Worm (Caenorhabditis elegans): ENCODE data around the gene C16A11.7.

DNA sequence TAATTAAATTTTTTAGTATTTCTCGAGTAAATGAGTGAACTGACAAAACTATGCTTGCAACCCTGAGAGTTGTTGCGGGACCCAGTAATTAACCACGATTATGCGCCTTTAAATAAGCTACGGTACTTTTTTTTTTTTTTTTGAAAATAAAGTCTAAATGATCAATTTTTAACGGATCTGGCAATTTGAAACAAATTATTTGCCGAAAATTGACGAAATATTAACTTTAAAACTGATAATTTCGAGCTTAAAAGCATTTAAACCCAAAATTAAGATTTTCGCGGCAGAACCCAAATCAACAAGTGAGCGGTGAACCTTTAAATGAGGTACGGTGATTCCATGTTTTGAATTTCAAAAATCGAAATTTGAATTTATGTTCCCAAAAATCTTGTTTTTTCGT lies 34.3 kb downstream of the C16A11.7 start:
- TF ChIP-seq pqm-1 (tag; optimal IDR thresholded peaks at IDR 0.05): no peak
- no peak for TF ChIP-seq fkh-10 (GFP tag; optimal IDR thresholded peaks at IDR 0.05)
- TF ChIP-seq aly-2 (tag; optimal IDR thresholded peaks at IDR 0.05): no peak
- TF ChIP-seq nhr-11 (tag; optimal IDR thresholded peaks at IDR 0.05): no peak
- TF ChIP-seq ZK546.5 (tag; optimal IDR thresholded peaks at IDR 0.05): no peak
- TF ChIP-seq lin-15B (tag; optimal IDR thresholded peaks at IDR 0.05): no peak
- TF ChIP-seq skn-1 (tag; optimal IDR thresholded peaks at IDR 0.05): no peak
- no peak for TF ChIP-seq hmg-11 (tag; optimal IDR thresholded peaks at IDR 0.05)
- no peak for TF ChIP-seq nhr-25 (tag; optimal IDR thresholded peaks at IDR 0.05)
- TF ChIP-seq nhr-76 (tag; optimal IDR thresholded peaks at IDR 0.05): no peak
- TF ChIP-seq unc-39 (tag; optimal IDR thresholded peaks at IDR 0.05): no peak
- no peak for TF ChIP-seq unc-62 (GFP tag; optimal IDR thresholded peaks at IDR 0.05)
- no peak for TF ChIP-seq fos-1 (tag; optimal IDR thresholded peaks at IDR 0.05)
